Worm (Caenorhabditis elegans) whole organism, dauer: Measurements from ENCODE around the gene Y82E9BL.3.

Source experiments
- unc-62 ChIP-seq: sonication (generic microtip); optimal IDR thresholded peaks from 2 replicates; lab custom pipeline; 2017; ENCODE audit warnings: missing biosample characterization, missing genetic modification reagents, missing genetic modification characterization

Y82E9BL.3 gene

ce11 chrIII:1321561-1321960 is 29.1 kb downstream of the Y82E9BL.3 start, which contains the start of gene fbxa-15:
Gene fbxa-15 (minus strand): TSS chrIII:1321661.
- no peak for TF ChIP-seq unc-62 (GFP tag; lab: Kevin White, UChicago)

- TF ChIP-seq unc-62 (GFP tag; lab: Kevin White, UChicago) = no peak
Observed at ce11 chrIII:1315038-1315437, 35.6 kb downstream of the Y82E9BL.3 start, which contains the start of the genes fbxa-80 and fbxa-19. Gene fbxa-80 (minus strand): TSS chrIII:1315210. Gene fbxa-19 (plus strand): TSS chrIII:1315401.

- no peak for TF ChIP-seq unc-62 (GFP tag; lab: Kevin White, UChicago)
Observed at ce11 chrIII:1314283-1314682, 36.4 kb downstream of the Y82E9BL.3 start.

ce11 chrIII:1311367-1311766 is 39.3 kb downstream of the Y82E9BL.3 start:
- no peak for TF ChIP-seq unc-62 (GFP tag; lab: Kevin White, UChicago)

- no peak for TF ChIP-seq unc-62 (GFP tag; lab: Kevin White, UChicago)
Observed at ce11 chrIII:1308887-1309286, 41.8 kb downstream of the Y82E9BL.3 start, which contains the start of gene Y82E9BL.12. Gene Y82E9BL.12 (plus strand): TSS chrIII:1309187.

ce11 chrIII:1308209-1308608 is 42.4 kb downstream of the Y82E9BL.3 start, which contains the start of gene fbxa-79:
Gene fbxa-79 (minus strand): TSS chrIII:1308294.
- TF ChIP-seq unc-62 (GFP tag; lab: Kevin White, UChicago) = no peak

ce11 chrIII:1307333-1307732 is 43.3 kb downstream of the Y82E9BL.3 start:
- TF ChIP-seq unc-62 (GFP tag; lab: Kevin White, UChicago) = no peak

- TF ChIP-seq unc-62 (GFP tag; lab: Kevin White, UChicago) = no peak
Observed at ce11 chrIII:1303414-1303813, 47.2 kb downstream of the Y82E9BL.3 start, which contains the start of gene fbxa-75. Gene fbxa-75 (plus strand): TSS chrIII:1303714.
